Fruit fly (Drosophila melanogaster): ENCODE results near the gene CG12590.

CG12590 gene

DNA sequence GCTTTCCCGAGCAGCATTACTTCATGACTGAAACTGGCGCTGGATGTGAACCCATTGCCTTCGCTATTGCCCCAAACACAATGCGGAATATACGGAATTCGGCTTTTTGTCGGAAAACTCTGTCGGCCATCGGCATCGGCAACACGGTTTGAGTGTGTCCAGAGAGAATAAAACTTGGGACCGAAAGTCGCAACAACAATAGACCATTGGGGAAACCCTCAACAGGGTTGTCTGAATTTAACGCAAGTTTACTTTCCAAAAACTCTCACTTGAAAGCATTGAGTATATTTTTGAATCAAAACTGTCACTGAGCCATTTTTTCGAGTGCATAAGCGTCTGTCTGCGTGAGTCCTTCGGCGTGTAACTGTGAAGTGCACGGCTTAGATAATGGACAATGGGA lies 38.9 kb downstream of the CG12590 start (continued):
- TF ChIP-seq CG11504 (tag; optimal IDR thresholded peaks at IDR 0.05) = peak; percentile 67
- TF ChIP-seq grau (tag; optimal IDR thresholded peaks at IDR 0.05) = peak; percentile 65
- TF ChIP-seq aop (GFP tag; IDR thresholded peaks at IDR 0.05) = no peak
- peak; percentile 37 for TF ChIP-seq CG9727 (GFP tag; optimal IDR thresholded peaks at IDR 0.05)
- peak; percentile 70 for TF ChIP-seq org-1 (GFP tag; optimal IDR thresholded peaks at IDR 0.05)
- TF ChIP-seq CG1647 (GFP tag; optimal IDR thresholded peaks at IDR 0.05) = peak; percentile 34
- peak; percentile 19 for TF ChIP-seq sima (GFP tag; optimal IDR thresholded peaks at IDR 0.05)
- TF ChIP-seq seq (GFP tag; IDR thresholded peaks at IDR 0.05) = peak; percentile 76
- peak; percentile 49 for TF ChIP-seq CG9609 (GFP tag; optimal IDR thresholded peaks at IDR 0.05)
- no peak for TF ChIP-seq ro (GFP tag; IDR thresholded peaks at IDR 0.05)
- TF ChIP-seq zf30C (GFP tag; optimal IDR thresholded peaks at IDR 0.05) = peak; percentile 51
- TF ChIP-seq Nf-YC (tag; optimal IDR thresholded peaks at IDR 0.05) = no peak
- peak; percentile 16 for TF ChIP-seq Chrac-16 (GFP tag; optimal IDR thresholded peaks at IDR 0.05)
- TF ChIP-seq CG7839 (tag; optimal IDR thresholded peaks at IDR 0.05) = peak; percentile 67
- 0 out of 3 replicates have a peak, but pooled peaks have one; percentile 47 for TF ChIP-seq Mrtf (GFP tag; IDR thresholded peaks at IDR 0.05)
- peak; percentile 45 for TF ChIP-seq HLH54F (GFP tag; optimal IDR thresholded peaks at IDR 0.05)
- TF ChIP-seq kah (GFP tag; optimal IDR thresholded peaks at IDR 0.05) = no peak
- no peak for TF ChIP-seq oc (tag; optimal IDR thresholded peaks at IDR 0.05)
- TF ChIP-seq CG16779 (GFP tag; IDR thresholded peaks at IDR 0.05) = no peak
- TF ChIP-seq peb (GFP tag; IDR thresholded peaks at IDR 0.05) = no peak
- no peak for TF ChIP-seq trem (tag; optimal IDR thresholded peaks at IDR 0.05)
- TF ChIP-seq CG5953 (GFP tag; IDR thresholded peaks at IDR 0.05) = peak; percentile 30; the same call in 1 of the 2 replicates
- TF ChIP-seq NC2α (GFP tag; optimal IDR thresholded peaks at IDR 0.05) = no peak
- no peak for TF ChIP-seq CG2199 (GFP tag; IDR thresholded peaks at IDR 0.05)
- TF ChIP-seq Sry-δ (GFP tag; optimal IDR thresholded peaks at IDR 0.05) = peak; percentile 12
- TF ChIP-seq zfh1 (GFP tag; IDR thresholded peaks at IDR 0.05) = 0 out of 3 replicates have a peak, but pooled peaks have one; percentile 50
- TF ChIP-seq Stat92E (GFP tag; optimal IDR thresholded peaks at IDR 0.05) = no peak
- TF ChIP-seq wor (GFP tag; IDR thresholded peaks at IDR 0.05) = no peak
- no peak for TF ChIP-seq mld (GFP tag; IDR thresholded peaks at IDR 0.05; ENCODE audit: partially characterized antibody)
- no peak for TF ChIP-seq wek (GFP tag; optimal IDR thresholded peaks at IDR 0.05)
- TF ChIP-seq CG7745 (tag; optimal IDR thresholded peaks at IDR 0.05) = no peak
- TF ChIP-seq crol (GFP tag; IDR thresholded peaks at IDR 0.05) = no peak
- TF ChIP-seq chinmo (GFP tag; IDR thresholded peaks at IDR 0.05; ENCODE audit: partially characterized antibody) = no peak
- peak; percentile 57 for TF ChIP-seq CG10209 (GFP tag; optimal IDR thresholded peaks at IDR 0.05)
- TF ChIP-seq gcm2 (GFP tag; optimal IDR thresholded peaks at IDR 0.05) = no peak
- peak; percentile 52 for TF ChIP-seq bab2 (GFP tag; optimal IDR thresholded peaks at IDR 0.05)
- TF ChIP-seq ssp (GFP tag; IDR thresholded peaks at IDR 0.05) = no peak
- no peak for TF ChIP-seq gsb-n (tag; optimal IDR thresholded peaks at IDR 0.05)
- TF ChIP-seq Hr39 (optimal IDR thresholded peaks at IDR 0.05) = no peak
- peak; percentile 32 for TF ChIP-seq NK7.1 (GFP tag; optimal IDR thresholded peaks at IDR 0.05)
- no peak for TF ChIP-seq CG7928 (GFP tag; optimal IDR thresholded peaks at IDR 0.05)
- peak; percentile 26 for TF ChIP-seq crc (GFP tag; optimal IDR thresholded peaks at IDR 0.05)
- TF ChIP-seq CG13894 (tag; optimal IDR thresholded peaks at IDR 0.05) = peak; percentile 94
- TF ChIP-seq lbe (GFP tag; optimal IDR thresholded peaks at IDR 0.05) = no peak
- TF ChIP-seq cg (GFP tag; optimal IDR thresholded peaks at IDR 0.05) = no peak
- TF ChIP-seq CG17186 (GFP tag; optimal IDR thresholded peaks at IDR 0.05) = no peak
- TF ChIP-seq HLH4C (GFP tag; IDR thresholded peaks at IDR 0.05; ENCODE audit: partially characterized antibody) = 0 out of 3 replicates have a peak, but pooled peaks have one; percentile 21
- TF ChIP-seq Optix (GFP tag; IDR thresholded peaks at IDR 0.05) = peak; percentile 54; the same call in 1 of the 3 replicates
- peak; percentile 22 for TF ChIP-seq NC2β (GFP tag; optimal IDR thresholded peaks at IDR 0.05)
- peak; percentile 56 for TF ChIP-seq CG8924 (tag; optimal IDR thresholded peaks at IDR 0.05)
- TF ChIP-seq sim (GFP tag; IDR thresholded peaks at IDR 0.05) = no peak
- no peak for TF ChIP-seq slp2 (GFP tag; optimal IDR thresholded peaks at IDR 0.05)
